Worm (Caenorhabditis elegans): Measurements from ENCODE around the gene cht-3.

Gene cht-3

ce11 chrIV:7043430-7043829 lies 40.0 kb downstream of the cht-3 start:
- no peak for TF ChIP-seq med-1 (GFP tag; optimal IDR thresholded peaks at IDR 0.05; ENCODE audit: insufficient read depth)
- TF ChIP-seq cog-1 (tag; optimal IDR thresholded peaks at IDR 0.05): no peak
- no peak for TF ChIP-seq flt-1 (GFP tag; IDR thresholded peaks at IDR 0.05)
- TF ChIP-seq T22C8.4 (GFP tag; IDR thresholded peaks at IDR 0.05): no peak
- no peak for TF ChIP-seq ref-1 (GFP tag; conservative IDR thresholded peaks at IDR 0.05)
- TF ChIP-seq ztf-23 (GFP tag; IDR thresholded peaks at IDR 0.05): no peak
- no peak for TF ChIP-seq ztf-29 (GFP tag; IDR thresholded peaks at IDR 0.05)
- no peak for TF ChIP-seq tab-1 (GFP tag; IDR thresholded peaks at IDR 0.05)
- no peak for TF ChIP-seq klf-2 (GFP tag; conservative IDR thresholded peaks at IDR 0.05)

ce11 chrIV:7044552-7045139 lies 41.2 kb downstream of the cht-3 start, which contains the start of gene tin-9.1:
Gene tin-9.1, minus strand, starts transcription at chrIV:7044602.
- TF ChIP-seq ztf-29 (GFP tag; IDR thresholded peaks at IDR 0.05): no peak
- TF ChIP-seq ref-1 (GFP tag; conservative IDR thresholded peaks at IDR 0.05): no peak
- no peak for TF ChIP-seq T22C8.4 (GFP tag; IDR thresholded peaks at IDR 0.05)
- TF ChIP-seq cog-1 (tag; optimal IDR thresholded peaks at IDR 0.05): no peak
- TF ChIP-seq med-1 (GFP tag; optimal IDR thresholded peaks at IDR 0.05; ENCODE audit: insufficient read depth): no peak
- no peak for TF ChIP-seq klf-2 (GFP tag; conservative IDR thresholded peaks at IDR 0.05)
- no peak for TF ChIP-seq flt-1 (GFP tag; IDR thresholded peaks at IDR 0.05)
- no peak for TF ChIP-seq ztf-23 (GFP tag; IDR thresholded peaks at IDR 0.05)
- TF ChIP-seq tab-1 (GFP tag; IDR thresholded peaks at IDR 0.05): no peak

- TF ChIP-seq ztf-29 (GFP tag; IDR thresholded peaks at IDR 0.05) (no peak), cog-1 (tag; optimal IDR thresholded peaks at IDR 0.05) (no peak), ref-1 (GFP tag; conservative IDR thresholded peaks at IDR 0.05) (no peak), flt-1 (GFP tag; IDR thresholded peaks at IDR 0.05) (no peak), klf-2 (GFP tag; conservative IDR thresholded peaks at IDR 0.05) (no peak), T22C8.4 (GFP tag; IDR thresholded peaks at IDR 0.05) (no peak), med-1 (GFP tag; optimal IDR thresholded peaks at IDR 0.05; ENCODE audit: insufficient read depth) (no peak)
These were observed 42.0 kb downstream of the cht-3 start for ce11 chrIV:7045362-7045936.

- TF ChIP-seq ztf-29 (GFP tag; IDR thresholded peaks at IDR 0.05): no peak
- no peak for TF ChIP-seq T22C8.4 (GFP tag; IDR thresholded peaks at IDR 0.05)
- TF ChIP-seq med-1 (GFP tag; optimal IDR thresholded peaks at IDR 0.05; ENCODE audit: insufficient read depth): no peak
- no peak for TF ChIP-seq flt-1 (GFP tag; IDR thresholded peaks at IDR 0.05)
- TF ChIP-seq ref-1 (GFP tag; conservative IDR thresholded peaks at IDR 0.05): no peak
- no peak for TF ChIP-seq cog-1 (tag; optimal IDR thresholded peaks at IDR 0.05)
- no peak for TF ChIP-seq ztf-23 (GFP tag; IDR thresholded peaks at IDR 0.05)
- no peak for TF ChIP-seq klf-2 (GFP tag; conservative IDR thresholded peaks at IDR 0.05)
- no peak for TF ChIP-seq tab-1 (GFP tag; IDR thresholded peaks at IDR 0.05)
These were observed 43.4 kb downstream of the cht-3 start for ce11 chrIV:7046641-7047361.

ce11 chrIV:7047762-7048178 lies 44.3 kb downstream of the cht-3 start:
- TF ChIP-seq ztf-29 (GFP tag; IDR thresholded peaks at IDR 0.05): no peak
- no peak for TF ChIP-seq T22C8.4 (GFP tag; IDR thresholded peaks at IDR 0.05)
- TF ChIP-seq ztf-23 (GFP tag; IDR thresholded peaks at IDR 0.05): no peak
- no peak for TF ChIP-seq tab-1 (GFP tag; IDR thresholded peaks at IDR 0.05)
- TF ChIP-seq cog-1 (tag; optimal IDR thresholded peaks at IDR 0.05): no peak
- no peak for TF ChIP-seq klf-2 (GFP tag; conservative IDR thresholded peaks at IDR 0.05)
- no peak for TF ChIP-seq flt-1 (GFP tag; IDR thresholded peaks at IDR 0.05)
- TF ChIP-seq med-1 (GFP tag; optimal IDR thresholded peaks at IDR 0.05; ENCODE audit: insufficient read depth): no peak
- no peak for TF ChIP-seq ref-1 (GFP tag; conservative IDR thresholded peaks at IDR 0.05)

ce11 chrIV:7048637-7049245 lies 45.3 kb downstream of the cht-3 start:
- no peak for TF ChIP-seq ref-1 (GFP tag; conservative IDR thresholded peaks at IDR 0.05)
- TF ChIP-seq tab-1 (GFP tag; IDR thresholded peaks at IDR 0.05): no peak
- TF ChIP-seq klf-2 (GFP tag; conservative IDR thresholded peaks at IDR 0.05): no peak
- TF ChIP-seq ztf-29 (GFP tag; IDR thresholded peaks at IDR 0.05): no peak
- TF ChIP-seq ztf-23 (GFP tag; IDR thresholded peaks at IDR 0.05): no peak
- TF ChIP-seq med-1 (GFP tag; optimal IDR thresholded peaks at IDR 0.05; ENCODE audit: insufficient read depth): no peak
- TF ChIP-seq cog-1 (tag; optimal IDR thresholded peaks at IDR 0.05): no peak
- TF ChIP-seq T22C8.4 (GFP tag; IDR thresholded peaks at IDR 0.05): no peak
- no peak for TF ChIP-seq flt-1 (GFP tag; IDR thresholded peaks at IDR 0.05)

- no peak for TF ChIP-seq tab-1 (GFP tag; IDR thresholded peaks at IDR 0.05)
- no peak for TF ChIP-seq ref-1 (GFP tag; conservative IDR thresholded peaks at IDR 0.05)
- TF ChIP-seq med-1 (GFP tag; optimal IDR thresholded peaks at IDR 0.05; ENCODE audit: insufficient read depth): no peak
- TF ChIP-seq cog-1 (tag; optimal IDR thresholded peaks at IDR 0.05): no peak
- TF ChIP-seq klf-2 (GFP tag; conservative IDR thresholded peaks at IDR 0.05): no peak
These were observed 46.3 kb downstream of the cht-3 start, which contains the start of gene nhr-105 for ce11 chrIV:7049672-7050206. Gene nhr-105, plus strand, starts transcription at chrIV:7050156.

- TF ChIP-seq ref-1 (GFP tag; conservative IDR thresholded peaks at IDR 0.05): no peak
- no peak for TF ChIP-seq ztf-23 (GFP tag; IDR thresholded peaks at IDR 0.05)
- no peak for TF ChIP-seq tab-1 (GFP tag; IDR thresholded peaks at IDR 0.05)
- no peak for TF ChIP-seq T22C8.4 (GFP tag; IDR thresholded peaks at IDR 0.05)
These were observed 48.1 kb downstream of the cht-3 start for ce11 chrIV:7051515-7051914.

- TF ChIP-seq med-1 (GFP tag; optimal IDR thresholded peaks at IDR 0.05; ENCODE audit: insufficient read depth) (no peak), ref-1 (GFP tag; conservative IDR thresholded peaks at IDR 0.05) (no peak), T22C8.4 (GFP tag; IDR thresholded peaks at IDR 0.05) (no peak), klf-2 (GFP tag; conservative IDR thresholded peaks at IDR 0.05) (no peak), ztf-29 (GFP tag; IDR thresholded peaks at IDR 0.05) (no peak), cog-1 (tag; optimal IDR thresholded peaks at IDR 0.05) (no peak), flt-1 (GFP tag; IDR thresholded peaks at IDR 0.05) (no peak), ztf-23 (GFP tag; IDR thresholded peaks at IDR 0.05) (no peak), tab-1 (GFP tag; IDR thresholded peaks at IDR 0.05) (no peak)
These were observed 48.7 kb downstream of the cht-3 start for ce11 chrIV:7052135-7052534.

Measured in whole organism, midembryonic.